Fruit fly (Drosophila melanogaster): ENCODE data around the gene Srp54k.

Gene Srp54k

dm6 chr3L:5184860-5185639, 32.6 kb downstream of the Srp54k start (continued):
- TF ChIP-seq CG14014 (GFP tag; IDR thresholded peaks at IDR 0.05) (peak; percentile 49; the same call in 1 of the 2 replicates), Bgb (GFP tag; IDR thresholded peaks at IDR 0.05; ENCODE audit: partially characterized antibody) (peak; percentile 35; the same call in 1 of the 2 replicates), CG31224 (GFP tag; IDR thresholded peaks at IDR 0.05) (0 out of 2 replicates have a peak, but pooled peaks have one; percentile 17), CG2889 (GFP tag; IDR thresholded peaks at IDR 0.05) (no peak), CG8765 (GFP tag; IDR thresholded peaks at IDR 0.05) (no peak), Doc3 (GFP tag; IDR thresholded peaks at IDR 0.05; ENCODE audit: partially characterized antibody) (no peak), CG17829 (tag; optimal IDR thresholded peaks at IDR 0.05) (no peak), toy (GFP tag; IDR thresholded peaks at IDR 0.05) (no peak), CG13296 (GFP tag; optimal IDR thresholded peaks at IDR 0.05) (no peak), CkIIα-i1 (GFP tag; IDR thresholded peaks at IDR 0.05) (no peak), CG10565 (GFP tag; optimal IDR thresholded peaks at IDR 0.05) (no peak), Ets97D (GFP tag; optimal IDR thresholded peaks at IDR 0.05) (peak; percentile 43), CG1233 (GFP tag; optimal IDR thresholded peaks at IDR 0.05) (no peak), HHEX (GFP tag; optimal IDR thresholded peaks at IDR 0.05) (peak; percentile 68), CG6654 (GFP tag; optimal IDR thresholded peaks at IDR 0.05) (peak; percentile 32), kni (GFP tag; optimal IDR thresholded peaks at IDR 0.05) (peak; percentile 7), CG4730 (GFP tag; IDR thresholded peaks at IDR 0.05) (no peak), MBD-R2 (GFP tag; IDR thresholded peaks at IDR 0.05) (peak; percentile 27; the same call in 1 of the 2 replicates), gsb-n (tag; optimal IDR thresholded peaks at IDR 0.05) (no peak), D19A (tag; optimal IDR thresholded peaks at IDR 0.05) (peak; percentile 15), CG17186 (GFP tag; optimal IDR thresholded peaks at IDR 0.05) (no peak), CG16779 (GFP tag; IDR thresholded peaks at IDR 0.05) (no peak), ara (GFP tag; IDR thresholded peaks at IDR 0.05) (no peak), CG11085 (GFP tag; IDR thresholded peaks at IDR 0.05) (no peak), Asciz (GFP tag; optimal IDR thresholded peaks at IDR 0.05) (no peak), CG43689 (GFP tag; IDR thresholded peaks at IDR 0.05) (no peak), CG32532 (GFP tag; IDR thresholded peaks at IDR 0.05) (peak; percentile 60), Ets65A (GFP tag) (peak; percentile 53), CG12942 (GFP tag; optimal IDR thresholded peaks at IDR 0.05) (peak; percentile 58), chinmo (GFP tag; IDR thresholded peaks at IDR 0.05; ENCODE audit: partially characterized antibody) (peak; percentile 3; the same call in 1 of the 4 replicates), pzg (GFP tag; optimal IDR thresholded peaks at IDR 0.05) (no peak), CG11093 (GFP tag; IDR thresholded peaks at IDR 0.05) (0 out of 3 replicates have a peak, but pooled peaks have one; percentile 51), CG4282 (GFP tag; optimal IDR thresholded peaks at IDR 0.05) (peak; percentile 31), unpg (GFP tag; optimal IDR thresholded peaks at IDR 0.05) (peak; percentile 20), Lim3 (GFP tag; IDR thresholded peaks at IDR 0.05) (no peak), CG10959 (GFP tag; IDR thresholded peaks at IDR 0.05) (no peak), Dek (tag; optimal IDR thresholded peaks at IDR 0.05) (peak; percentile 52), CG4424 (GFP tag; optimal IDR thresholded peaks at IDR 0.05) (peak; percentile 48), NfI (GFP tag; optimal IDR thresholded peaks at IDR 0.05) (peak; percentile 58), CG2678 (tag; optimal IDR thresholded peaks at IDR 0.05) (peak; percentile 72), Pdp1 (GFP tag; optimal IDR thresholded peaks at IDR 0.05) (peak; percentile 30 to 48), Fer2 (tag; optimal IDR thresholded peaks at IDR 0.05) (no peak), E2f1 (GFP tag; IDR thresholded peaks at IDR 0.05) (peak; percentile 12; the same call in 1 of the 2 replicates), Scr (GFP tag; IDR thresholded peaks at IDR 0.05; ENCODE audit: partially characterized antibody) (peak; percentile 47), Rfx (GFP tag; IDR thresholded peaks at IDR 0.05) (peak; percentile 39), CG7987 (GFP tag; optimal IDR thresholded peaks at IDR 0.05) (no peak), gce (GFP tag; IDR thresholded peaks at IDR 0.05) (0 out of 3 replicates have a peak, but pooled peaks have one; percentile 2), CG12236 (GFP tag; optimal IDR thresholded peaks at IDR 0.05) (peak; percentile 30), CG8924 (tag; optimal IDR thresholded peaks at IDR 0.05) (peak; percentile 24)

Data from whole organism, embryonic.